Worm (Caenorhabditis elegans): ENCODE results near the gene C06E7.4.

Gene C06E7.4

ce11 chrIV:5860762-5861161 lies 986 bp upstream of the C06E7.4 start:
- TF ChIP-seq B0310.2 (tag; optimal IDR thresholded peaks at IDR 0.05), result peak; percentile 41
- TF ChIP-seq scrt-1 (GFP tag; IDR thresholded peaks at IDR 0.05), result 0 out of 2 replicates have a peak, but pooled peaks have one; percentile 33
- TF ChIP-seq ets-7 (tag; optimal IDR thresholded peaks at IDR 0.05), result no peak

ce11 chrIV:5858212-5858611 lies 1.6 kb downstream of the C06E7.4 start:
- TF ChIP-seq scrt-1 (GFP tag; IDR thresholded peaks at IDR 0.05) (no peak), hmbx-1 (tag; optimal IDR thresholded peaks at IDR 0.05) (no peak), aly-1 (tag; optimal IDR thresholded peaks at IDR 0.05) (no peak), tbx-11 (GFP tag; IDR thresholded peaks at IDR 0.05) (no peak), ceh-13 (GFP tag; optimal IDR thresholded peaks at IDR 0.05) (no peak), tra-4 (tag; optimal IDR thresholded peaks at IDR 0.05) (no peak), ets-7 (tag; optimal IDR thresholded peaks at IDR 0.05) (no peak), hmg-4 (GFP tag; optimal IDR thresholded peaks at IDR 0.05) (no peak), B0310.2 (tag; optimal IDR thresholded peaks at IDR 0.05) (no peak), tbx-37 (GFP tag; conservative IDR thresholded peaks at IDR 0.05) (no peak), ama-1 (optimal IDR thresholded peaks at IDR 0.05) (no peak), sea-1 (GFP tag; conservative IDR thresholded peaks at IDR 0.05) (no peak), F13C5.2 (tag; optimal IDR thresholded peaks at IDR 0.05) (no peak), pes-1 (GFP tag; IDR thresholded peaks at IDR 0.05) (no peak), flt-1 (GFP tag; IDR thresholded peaks at IDR 0.05) (no peak), ceh-36 (tag; optimal IDR thresholded peaks at IDR 0.05) (no peak), hnd-1 (tag; optimal IDR thresholded peaks at IDR 0.05) (no peak)

DNA sequence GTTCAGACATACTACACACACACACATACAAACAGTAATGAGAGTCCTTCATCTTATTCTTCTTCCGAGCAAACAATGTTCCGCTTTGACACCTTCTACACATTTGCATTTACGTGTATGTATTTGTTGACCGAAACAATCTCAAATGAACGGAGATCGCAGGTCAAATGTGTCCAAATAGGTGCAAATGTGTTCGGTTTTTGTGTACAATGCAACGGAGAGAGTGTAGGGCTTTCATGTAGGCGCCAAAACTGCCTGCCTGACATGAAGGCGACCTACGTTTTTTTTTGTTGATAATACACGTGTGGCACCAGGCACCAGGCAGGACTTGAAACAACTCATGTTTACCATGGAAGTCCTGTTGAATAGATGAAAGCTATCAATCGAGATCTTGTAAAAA lies 2.8 kb downstream of the C06E7.4 start:
- TF ChIP-seq hmg-4 (GFP tag; optimal IDR thresholded peaks at IDR 0.05) (no peak), sea-1 (GFP tag; conservative IDR thresholded peaks at IDR 0.05) (no peak), tbx-37 (GFP tag; conservative IDR thresholded peaks at IDR 0.05) (no peak), hnd-1 (tag; optimal IDR thresholded peaks at IDR 0.05) (no peak), ceh-36 (tag; optimal IDR thresholded peaks at IDR 0.05) (no peak), ets-7 (tag; optimal IDR thresholded peaks at IDR 0.05) (no peak), pes-1 (GFP tag; IDR thresholded peaks at IDR 0.05) (no peak), B0310.2 (tag; optimal IDR thresholded peaks at IDR 0.05) (no peak), tbx-11 (GFP tag; IDR thresholded peaks at IDR 0.05) (no peak), F13C5.2 (tag; optimal IDR thresholded peaks at IDR 0.05) (no peak), ama-1 (optimal IDR thresholded peaks at IDR 0.05) (no peak), ceh-13 (GFP tag; optimal IDR thresholded peaks at IDR 0.05) (no peak), flt-1 (GFP tag; IDR thresholded peaks at IDR 0.05) (no peak), tra-4 (tag; optimal IDR thresholded peaks at IDR 0.05) (no peak), scrt-1 (GFP tag; IDR thresholded peaks at IDR 0.05) (no peak), aly-1 (tag; optimal IDR thresholded peaks at IDR 0.05) (no peak), hmbx-1 (tag; optimal IDR thresholded peaks at IDR 0.05) (no peak)

DNA sequence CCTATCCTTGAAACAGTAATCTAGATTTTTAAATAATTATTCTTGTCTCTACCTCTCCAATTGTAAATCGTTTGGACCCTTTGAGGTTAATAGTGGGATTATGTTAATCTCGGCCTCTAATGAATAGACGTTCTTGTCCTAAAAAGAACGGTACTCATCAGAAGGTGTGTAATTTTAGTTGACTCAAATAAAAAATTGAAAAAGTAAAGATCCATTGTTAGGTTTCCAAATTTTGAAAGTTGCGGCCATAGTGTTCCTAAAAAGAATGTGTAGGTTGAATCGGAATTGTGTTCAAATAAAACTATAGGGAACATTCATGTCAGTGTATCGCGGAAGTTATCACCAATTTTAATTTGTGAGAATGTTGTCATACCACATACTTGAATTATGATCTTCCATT lies 4.2 kb downstream of the C06E7.4 start:
- TF ChIP-seq B0310.2 (tag; optimal IDR thresholded peaks at IDR 0.05) (no peak), hmg-4 (GFP tag; optimal IDR thresholded peaks at IDR 0.05) (no peak), ceh-13 (GFP tag; optimal IDR thresholded peaks at IDR 0.05) (no peak), aly-1 (tag; optimal IDR thresholded peaks at IDR 0.05) (no peak), F13C5.2 (tag; optimal IDR thresholded peaks at IDR 0.05) (no peak), scrt-1 (GFP tag; IDR thresholded peaks at IDR 0.05) (no peak), tra-4 (tag; optimal IDR thresholded peaks at IDR 0.05) (no peak), flt-1 (GFP tag; IDR thresholded peaks at IDR 0.05) (no peak), ama-1 (optimal IDR thresholded peaks at IDR 0.05) (no peak), hnd-1 (tag; optimal IDR thresholded peaks at IDR 0.05) (no peak), pes-1 (GFP tag; IDR thresholded peaks at IDR 0.05) (no peak), sea-1 (GFP tag; conservative IDR thresholded peaks at IDR 0.05) (no peak), tbx-37 (GFP tag; conservative IDR thresholded peaks at IDR 0.05) (no peak)

- TF ChIP-seq hmbx-1 (tag; optimal IDR thresholded peaks at IDR 0.05) (no peak), hmg-4 (GFP tag; optimal IDR thresholded peaks at IDR 0.05) (no peak)
Measured at ce11 chrIV:5850765-5851377, 8.9 kb downstream of the C06E7.4 start.

ce11 chrIV:5847986-5848707 lies 11.6 kb downstream of the C06E7.4 start, which contains the start of gene sams-3:
Gene sams-3, plus strand, starts transcription at chrIV:5848657.
- TF ChIP-seq ets-7 (tag; optimal IDR thresholded peaks at IDR 0.05) (no peak), F13C5.2 (tag; optimal IDR thresholded peaks at IDR 0.05) (peak; percentile 25)

DNA sequence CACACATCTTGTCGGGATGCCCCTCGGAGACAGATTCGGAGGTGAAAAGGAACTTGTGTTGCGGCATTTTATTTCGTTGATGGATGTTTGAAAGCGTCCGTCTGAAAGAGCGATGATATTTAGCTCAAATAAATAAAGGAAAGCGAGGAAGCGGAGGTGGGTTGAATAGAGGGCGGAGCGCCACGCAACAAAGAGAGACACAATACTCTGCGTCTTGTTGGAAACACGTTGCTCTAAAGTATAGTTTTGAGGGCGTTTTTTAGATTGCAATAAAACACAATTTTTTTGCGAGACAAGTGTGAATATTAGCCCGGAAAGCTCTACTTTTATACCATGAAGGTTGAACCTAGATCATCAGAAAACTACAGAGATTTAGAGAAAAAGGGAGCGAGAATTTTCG lies 13.5 kb downstream of the C06E7.4 start, which contains the start of gene sams-4:
sams-4 (minus strand) TSS at position 101 of the 400 bp plus-strand sequence.
- TF ChIP-seq pes-1 (GFP tag; IDR thresholded peaks at IDR 0.05) (no peak), ama-1 (optimal IDR thresholded peaks at IDR 0.05) (no peak), hmg-4 (GFP tag; optimal IDR thresholded peaks at IDR 0.05) (no peak), scrt-1 (GFP tag; IDR thresholded peaks at IDR 0.05) (no peak), hnd-1 (tag; optimal IDR thresholded peaks at IDR 0.05) (no peak), flt-1 (GFP tag; IDR thresholded peaks at IDR 0.05) (no peak), aly-1 (tag; optimal IDR thresholded peaks at IDR 0.05) (no peak), ceh-13 (GFP tag; optimal IDR thresholded peaks at IDR 0.05) (no peak), tbx-37 (GFP tag; conservative IDR thresholded peaks at IDR 0.05) (no peak), B0310.2 (tag; optimal IDR thresholded peaks at IDR 0.05) (no peak), ceh-36 (tag; optimal IDR thresholded peaks at IDR 0.05) (no peak)

DNA sequence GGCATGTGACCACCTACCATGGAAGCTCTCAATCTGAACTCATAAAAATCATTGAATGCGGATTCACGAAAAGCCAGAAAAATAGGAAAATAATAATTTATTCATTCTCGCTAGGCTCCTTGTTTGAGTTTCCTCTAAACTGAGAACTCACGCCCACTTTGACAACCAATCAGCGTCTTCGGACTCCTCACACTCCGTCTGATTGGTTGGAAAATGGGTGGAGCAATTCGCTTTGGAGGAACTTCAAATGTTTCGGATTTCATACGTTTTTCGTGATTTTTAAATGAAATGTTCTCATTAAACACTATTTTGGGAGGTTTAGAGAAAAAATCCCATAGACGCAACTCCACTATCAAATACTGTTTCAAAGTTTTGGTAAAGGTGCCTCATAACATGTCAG lies 16.9 kb downstream of the C06E7.4 start:
- TF ChIP-seq ceh-13 (GFP tag; optimal IDR thresholded peaks at IDR 0.05) (no peak), ama-1 (optimal IDR thresholded peaks at IDR 0.05) (no peak), hmg-4 (GFP tag; optimal IDR thresholded peaks at IDR 0.05) (no peak), sea-1 (GFP tag; conservative IDR thresholded peaks at IDR 0.05) (no peak), tbx-11 (GFP tag; IDR thresholded peaks at IDR 0.05) (no peak), F13C5.2 (tag; optimal IDR thresholded peaks at IDR 0.05) (no peak), ceh-36 (tag; optimal IDR thresholded peaks at IDR 0.05) (no peak), hmbx-1 (tag; optimal IDR thresholded peaks at IDR 0.05) (no peak), B0310.2 (tag; optimal IDR thresholded peaks at IDR 0.05) (no peak), ets-7 (tag; optimal IDR thresholded peaks at IDR 0.05) (no peak), scrt-1 (GFP tag; IDR thresholded peaks at IDR 0.05) (no peak)

All from whole organism, early embryonic.